Worm (Caenorhabditis elegans) whole organism, late embryonic: Measurements from ENCODE around the gene fbxb-46.

ENCODE experiments used
- C38D4.7 ChIP-seq: fragments of 200-800 bp; sonication (Bioruptor generic); optimal IDR thresholded peaks from 2 replicates; lab custom pipeline; 2018; ENCODE audit warnings: mild to moderate bottlenecking, missing genetic modification characterization, moderate library complexity, missing compliant biosample characterization
- K02D7.2 ChIP-seq: sonication (generic microtip); optimal IDR thresholded peaks from 2 replicates; lab custom pipeline; 2017; ENCODE audit warnings: mild to moderate bottlenecking, missing genetic modification characterization, missing compliant biosample characterization
- K09A11.1 ChIP-seq: sonication (generic microtip); optimal IDR thresholded peaks from 2 replicates; lab custom pipeline; 2017; ENCODE audit warnings: antibody characterized with exemption, mild to moderate bottlenecking, missing genetic modification characterization, missing compliant biosample characterization; ENCODE audit not compliant: insufficient read depth
- Y22D7AL.16 ChIP-seq: sonication (generic microtip); optimal IDR thresholded peaks from 2 replicates; lab custom pipeline; 2016; ENCODE audit warnings: missing genetic modification characterization, missing compliant biosample characterization
- ceh-14 ChIP-seq: sonication (generic microtip); optimal IDR thresholded peaks from 2 replicates; lab custom pipeline; 2016; ENCODE audit warnings: missing genotype, missing genetic modification characterization, missing compliant biosample characterization
- ceh-18 ChIP-seq: sonication (generic microtip); optimal IDR thresholded peaks from 2 replicates; lab custom pipeline; 2016; ENCODE audit warnings: missing genetic modification characterization, missing compliant biosample characterization
- ceh-2 ChIP-seq: sonication (generic microtip); optimal IDR thresholded peaks from 2 replicates; lab custom pipeline; 2016; ENCODE audit warnings: missing genotype, missing genetic modification characterization, missing compliant biosample characterization
- ceh-24 ChIP-seq: sonication (generic microtip); optimal IDR thresholded peaks from 2 replicates; lab custom pipeline; 2016; ENCODE audit warnings: mild to moderate bottlenecking, missing genetic modification characterization, missing compliant biosample characterization
- ceh-6 ChIP-seq: fragments of 200-800 bp; sonication (Bioruptor generic); optimal IDR thresholded peaks from 2 replicates; lab custom pipeline; 2018; ENCODE audit warnings: mild to moderate bottlenecking, missing genetic modification characterization, missing compliant biosample characterization
- ceh-9 ChIP-seq: sonication (generic microtip); optimal IDR thresholded peaks from 2 replicates; lab custom pipeline; 2016; ENCODE audit warnings: mild to moderate bottlenecking, missing genetic modification characterization, inconsistent platforms, missing compliant biosample characterization
- che-1 ChIP-seq: sonication (generic microtip); optimal IDR thresholded peaks from 2 replicates; lab custom pipeline; 2016; ENCODE audit warnings: mild to moderate bottlenecking, missing genetic modification characterization, missing compliant biosample characterization
- elt-4 ChIP-seq: sonication (generic microtip); optimal IDR thresholded peaks from 2 replicates; lab custom pipeline; 2016; ENCODE audit warnings: missing genetic modification characterization, missing compliant biosample characterization
- fkh-10 ChIP-seq: fragments of 150-350 bp; optimal IDR thresholded peaks from 2 replicates; lab custom pipeline; 2014; ENCODE audit warnings: missing biosample characterization, missing genetic modification reagents, missing genetic modification characterization
- fkh-6 ChIP-seq: sonication (generic microtip); optimal IDR thresholded peaks from 2 replicates; lab custom pipeline; 2016; ENCODE audit warnings: missing genetic modification characterization, missing compliant biosample characterization
- gmeb-2 ChIP-seq: sonication (generic microtip); optimal IDR thresholded peaks from 2 replicates; lab custom pipeline; 2016; ENCODE audit warnings: missing genetic modification characterization, inconsistent platforms, missing compliant biosample characterization
- hlh-13 ChIP-seq: fragments of 200-800 bp; sonication (Bioruptor generic); optimal IDR thresholded peaks from 2 replicates; lab custom pipeline; 2018; ENCODE audit warnings: mild to moderate bottlenecking, missing genetic modification characterization, missing compliant biosample characterization
- hlh-15 ChIP-seq: sonication (generic microtip); optimal IDR thresholded peaks from 2 replicates; lab custom pipeline; 2016; ENCODE audit warnings: missing genetic modification characterization, missing compliant biosample characterization
- hlh-6 ChIP-seq: sonication (generic microtip); optimal IDR thresholded peaks from 2 replicates; lab custom pipeline; 2016; ENCODE audit warnings: missing genotype, missing genetic modification characterization, missing compliant biosample characterization
- hlh-8 ChIP-seq: sonication (generic microtip); optimal IDR thresholded peaks from 2 replicates; lab custom pipeline; 2016; ENCODE audit warnings: missing genotype, missing genetic modification characterization, missing compliant biosample characterization
- lim-6 ChIP-seq: sonication (generic microtip); optimal IDR thresholded peaks from 2 replicates; lab custom pipeline; 2016; ENCODE audit warnings: missing genetic modification characterization, missing compliant biosample characterization
- nhr-11 ChIP-seq: fragments of 150-350 bp; optimal IDR thresholded peaks from 2 replicates; lab custom pipeline; 2014; ENCODE audit warnings: missing biosample characterization, missing genetic modification characterization
- nhr-232 ChIP-seq: sonication (generic microtip); optimal IDR thresholded peaks from 2 replicates; lab custom pipeline; 2016; ENCODE audit warnings: missing genetic modification characterization, missing compliant biosample characterization
- npax-4 ChIP-seq: sonication (generic microtip); optimal IDR thresholded peaks from 2 replicates; lab custom pipeline; 2016; ENCODE audit warnings: missing genetic modification characterization, missing compliant biosample characterization
- pat-9 ChIP-seq: fragments of 200-800 bp; sonication (Bioruptor generic); optimal IDR thresholded peaks from 2 replicates; lab custom pipeline; 2018; ENCODE audit warnings: mild to moderate bottlenecking, missing genetic modification characterization, moderate library complexity, missing compliant biosample characterization
- pax-1 ChIP-seq: fragments of 150-350 bp; optimal IDR thresholded peaks from 2 replicates; lab custom pipeline; 2014; ENCODE audit warnings: missing biosample characterization, missing genetic modification characterization
- pha-2 ChIP-seq: sonication (generic microtip); optimal IDR thresholded peaks from 2 replicates; lab custom pipeline; 2017; ENCODE audit warnings: mild to moderate bottlenecking, missing genetic modification characterization, missing compliant biosample characterization
- pros-1 ChIP-seq: fragments of 150-350 bp; optimal IDR thresholded peaks from 2 replicates; lab custom pipeline; 2014; ENCODE audit warnings: missing biosample characterization, missing genetic modification reagents, missing genetic modification characterization
- sdc-2 ChIP-seq: sonication (generic microtip); optimal IDR thresholded peaks from 2 replicates; lab custom pipeline; 2016; ENCODE audit warnings: missing genotype, missing genetic modification characterization, missing compliant biosample characterization
- sox-4 ChIP-seq: sonication (generic microtip); optimal IDR thresholded peaks from 2 replicates; lab custom pipeline; 2017; ENCODE audit warnings: mild to moderate bottlenecking, missing genetic modification characterization, inconsistent platforms, missing compliant biosample characterization
- tbx-2 ChIP-seq: sonication (generic microtip); optimal IDR thresholded peaks from 2 replicates; lab custom pipeline; 2016; ENCODE audit warnings: missing genetic modification characterization, missing compliant biosample characterization
- ttx-3 ChIP-seq: sonication (generic microtip); optimal IDR thresholded peaks from 2 replicates; lab custom pipeline; 2016; ENCODE audit warnings: missing genetic modification reagents, missing genetic modification characterization, missing compliant biosample characterization
- zip-5 ChIP-seq: sonication (generic microtip); optimal IDR thresholded peaks from 2 replicates; lab custom pipeline; 2016; ENCODE audit warnings: missing genetic modification characterization, missing compliant biosample characterization
- ztf-16 ChIP-seq: sonication (generic microtip); optimal IDR thresholded peaks from 2 replicates; lab custom pipeline; 2017; ENCODE audit warnings: missing genetic modification characterization, missing compliant biosample characterization

Gene fbxb-46

DNA sequence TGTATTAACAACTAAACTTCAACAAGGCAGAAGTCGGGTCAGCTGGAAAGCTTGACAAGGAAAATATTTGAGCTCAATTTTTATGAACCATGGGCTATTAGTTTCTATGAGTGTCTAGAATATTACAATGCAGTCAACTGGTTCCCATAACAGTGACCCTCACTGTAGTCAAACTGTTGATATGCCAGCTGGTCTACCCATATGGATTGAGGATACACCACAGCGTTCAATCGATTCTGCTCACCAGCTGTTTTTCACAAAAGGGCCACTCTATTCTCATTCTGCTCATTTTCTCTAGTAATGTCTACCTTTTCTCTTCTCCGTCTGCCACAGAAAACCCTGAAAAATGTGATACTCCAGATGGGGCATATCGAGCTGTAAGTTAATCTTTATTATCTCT is 33.6 kb downstream of the fbxb-46 start, which contains the start of gene fbxb-42:
TSS of gene fbxb-42 (plus strand) at position 301 of the 400 bp plus-strand sequence.
- TF ChIP-seq sdc-2 (tag; lab: Kevin White, UChicago) = no peak
- TF ChIP-seq npax-4 = no peak
- TF ChIP-seq zip-5 (tag; lab: Kevin White, UChicago) = no peak
- no peak for TF ChIP-seq sox-4
- no peak for TF ChIP-seq hlh-6
- TF ChIP-seq pax-1 = no peak
- TF ChIP-seq che-1 = no peak
- TF ChIP-seq ztf-16 (tag; lab: Kevin White, UChicago) = no peak
- TF ChIP-seq ttx-3 (tag; lab: Kevin White, UChicago) = no peak
- TF ChIP-seq hlh-15 (tag; lab: Kevin White, UChicago) = no peak
- TF ChIP-seq ceh-9 (tag; lab: Kevin White, UChicago) = no peak
- TF ChIP-seq ceh-2 = no peak
- no peak for TF ChIP-seq nhr-11 (tag; lab: Kevin White, UChicago)
- TF ChIP-seq fkh-10 (GFP tag; lab: Kevin White, UChicago) = no peak
- TF ChIP-seq Y22D7AL.16 (tag; lab: Kevin White, UChicago) = no peak
- no peak for TF ChIP-seq ceh-14 (tag; lab: Kevin White, UChicago)
- TF ChIP-seq nhr-232 (tag; lab: Kevin White, UChicago) = no peak
- TF ChIP-seq tbx-2 = no peak

DNA sequence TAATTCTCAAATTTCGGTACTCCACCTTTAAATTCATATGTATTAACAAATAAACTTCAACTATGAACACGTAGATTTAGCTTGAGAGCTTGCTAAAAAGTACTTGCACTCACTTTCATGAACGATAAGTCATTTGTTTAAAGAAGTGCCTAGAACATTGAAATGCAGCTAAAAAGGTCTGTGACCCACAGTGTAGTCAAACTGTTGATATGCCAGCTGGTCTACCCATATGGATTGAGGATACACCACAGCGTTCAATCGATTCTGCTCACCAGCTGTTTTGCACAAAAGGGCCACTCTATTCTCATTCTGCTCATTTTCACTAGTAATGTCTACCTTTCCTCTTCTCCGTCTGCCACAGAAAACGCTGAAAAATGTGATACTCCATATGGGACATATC is 35.0 kb downstream of the fbxb-46 start, which contains the start of gene fbxb-43:
TSS of gene fbxb-43 (plus strand) at position 301 of the 400 bp plus-strand sequence.
- TF ChIP-seq hlh-13 = no peak

DNA sequence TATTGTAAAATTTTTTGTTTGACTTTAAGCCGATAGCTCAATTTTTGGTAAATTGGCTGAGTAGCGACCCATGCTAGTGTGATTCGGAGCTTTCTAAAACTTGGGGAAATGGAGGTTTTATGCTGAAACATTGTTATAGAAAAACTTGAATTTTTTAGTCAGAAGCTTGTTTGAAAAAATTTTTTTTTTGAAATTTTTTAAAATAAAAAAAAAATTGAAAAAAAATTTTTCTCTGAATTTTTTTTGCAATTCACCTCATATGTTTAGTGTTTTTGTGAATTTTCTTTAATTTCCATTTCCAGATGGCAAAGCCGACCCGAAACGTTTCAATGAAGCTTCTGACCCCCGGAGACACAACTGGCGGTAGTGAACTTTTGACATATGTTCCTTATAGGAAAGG is 41.9 kb downstream of the fbxb-46 start, which contains the start of gene Y51H7BR.4:
TSS of gene Y51H7BR.4 (plus strand) at position 301 of the 400 bp plus-strand sequence.
- TF ChIP-seq ceh-24 (tag; lab: Kevin White, UChicago) (no peak), ceh-14 (tag; lab: Kevin White, UChicago) (no peak)

DNA sequence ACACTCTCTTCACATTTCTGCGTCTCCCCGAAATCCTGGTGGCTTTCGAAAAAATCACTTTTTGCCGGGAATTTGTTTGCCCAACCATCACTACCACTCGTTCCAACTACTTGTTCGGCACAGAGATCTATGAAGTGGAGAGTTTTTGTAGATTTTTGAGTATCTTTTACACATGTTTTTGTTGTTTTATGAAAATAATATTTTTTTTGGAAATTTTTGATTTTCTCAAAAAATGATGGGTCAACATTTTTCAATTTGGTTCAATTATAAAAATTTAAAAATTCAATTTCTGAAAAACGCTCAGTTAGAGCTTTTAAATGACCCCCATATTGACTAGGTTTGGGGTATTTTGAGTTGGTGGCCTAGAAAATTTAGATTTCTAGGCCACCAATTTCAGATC is 45.4 kb downstream of the fbxb-46 start, which contains the start of gene Y51H7BR.7:
TSS of gene Y51H7BR.7 (minus strand) at position 101 of the 400 bp plus-strand sequence.
- TF ChIP-seq gmeb-2 (tag; lab: Kevin White, UChicago) = no peak
- TF ChIP-seq ceh-24 (tag; lab: Kevin White, UChicago) = no peak
- no peak for TF ChIP-seq nhr-232 (tag; lab: Kevin White, UChicago)
- TF ChIP-seq ceh-14 (tag; lab: Kevin White, UChicago) = no peak
- no peak for TF ChIP-seq ceh-6
- TF ChIP-seq, all 69 proteins: peak for 0

DNA sequence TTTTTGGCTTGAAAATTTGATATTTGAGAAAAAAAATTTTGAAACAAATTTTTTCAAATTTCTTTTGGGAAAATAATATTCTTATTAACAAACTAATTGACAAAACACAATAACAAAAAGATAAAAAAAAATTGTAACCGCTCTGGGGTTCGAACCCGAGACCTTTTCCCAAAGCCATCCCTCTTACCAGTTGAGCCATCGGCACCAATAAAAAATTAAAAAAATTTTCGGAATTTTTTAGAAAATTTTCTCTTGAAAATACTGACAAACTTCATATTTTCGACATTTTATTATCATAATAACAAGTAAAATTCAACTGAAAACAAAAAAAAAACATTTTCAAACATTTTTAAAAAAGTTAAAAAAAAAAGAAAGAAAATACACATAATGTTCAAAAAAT is 49.0 kb downstream of the fbxb-46 start:
- no peak for TF ChIP-seq ceh-18
- no peak for TF ChIP-seq C38D4.7
- no peak for TF ChIP-seq ceh-14 (tag; lab: Kevin White, UChicago)
- no peak for TF ChIP-seq Y22D7AL.16 (tag; lab: Kevin White, UChicago)
- no peak for TF ChIP-seq hlh-8 (tag; lab: Kevin White, UChicago)
- no peak for TF ChIP-seq hlh-6
- no peak for TF ChIP-seq pros-1 (tag; lab: Kevin White, UChicago)
- no peak for TF ChIP-seq pat-9 (tag; lab: Kevin White, UChicago)
- TF ChIP-seq ceh-24 (tag; lab: Kevin White, UChicago) = no peak
- TF ChIP-seq elt-4 = no peak
- TF ChIP-seq K02D7.2 (tag; lab: Kevin White, UChicago) = no peak
- TF ChIP-seq tbx-2 = no peak
- no peak for TF ChIP-seq lim-6
- no peak for TF ChIP-seq pha-2 (tag; lab: Kevin White, UChicago)
- no peak for TF ChIP-seq K09A11.1 (tag; lab: Kevin White, UChicago)
- TF ChIP-seq fkh-6 (tag; lab: Kevin White, UChicago) = no peak
